Worm (Caenorhabditis elegans) whole organism, midembryonic: ENCODE data around the gene ZK816.3.

ENCODE experiments used
- T22C8.4 ChIP-seq: fragments of 200-800 bp; sonication (Bioruptor generic); IDR thresholded peaks from 2 replicates; pipeline ENCODE4 v1.3.6; 2022; ENCODE audit warnings: missing genetic modification characterization, missing compliant biosample characterization
- cog-1 ChIP-seq: sonication (generic microtip); optimal IDR thresholded peaks from 2 replicates; lab custom pipeline; 2016; ENCODE audit warnings: missing genetic modification characterization, missing compliant biosample characterization
- flt-1 ChIP-seq: fragments of 200-800 bp; sonication (Bioruptor generic); IDR thresholded peaks from 2 replicates; pipeline ENCODE4 v1.3.6; 2022; ENCODE audit warnings: missing genetic modification characterization, missing compliant biosample characterization
- med-1 ChIP-seq: sonication (generic microtip); optimal IDR thresholded peaks from 2 replicates; lab custom pipeline; 2017; ENCODE audit warnings: missing genetic modification characterization, mild to moderate bottlenecking, missing compliant biosample characterization, antibody characterized with exemption, missing genetic modification reagents; ENCODE audit not compliant: insufficient read depth
- tab-1 ChIP-seq: fragments of 200-800 bp; sonication (Bioruptor generic); IDR thresholded peaks from 2 replicates; pipeline ENCODE4 v1.3.6; 2022; ENCODE audit warnings: missing genetic modification characterization, missing compliant biosample characterization
- ztf-23 ChIP-seq: fragments of 200-800 bp; sonication (Bioruptor generic); IDR thresholded peaks from 2 replicates; pipeline ENCODE4 v1.3.6; 2022; ENCODE audit warnings: missing genetic modification reagents, missing genetic modification characterization, missing compliant biosample characterization
- ztf-29 ChIP-seq: fragments of 200-800 bp; sonication (Bioruptor generic); IDR thresholded peaks from 2 replicates; pipeline ENCODE4 v1.3.6; 2022; ENCODE audit warnings: missing genetic modification reagents, missing genetic modification characterization, missing compliant biosample characterization

ce11 chrX:3326175-3326574 is 22.0 kb upstream of the ZK816.3 start, which contains the start of gene F11D5.6:
- TF ChIP-seq T22C8.4 (GFP tag; lab: Robert Waterston, UW) (no peak), ztf-23 (GFP tag; lab: Robert Waterston, UW) (no peak), ztf-29 (GFP tag; lab: Robert Waterston, UW) (no peak), cog-1 (tag; lab: Kevin White, UChicago) (no peak), med-1 (GFP tag; lab: Kevin White, UChicago) (no peak), flt-1 (GFP tag; lab: Robert Waterston, UW) (no peak), tab-1 (no peak)
